Fruit fly (Drosophila melanogaster) S2 (cell line): ENCODE results near the gene Hrd3.

Experiments
- CG8478 ChIP-seq: fragments of >200 bp; optimal IDR thresholded peaks from 2 replicates; lab custom pipeline; 2018
- CTCF ChIP-seq, 2 experiments: fragments of >200 bp; optimal IDR thresholded peaks; 2 replicates each; lab custom pipeline; 2018

DNA sequence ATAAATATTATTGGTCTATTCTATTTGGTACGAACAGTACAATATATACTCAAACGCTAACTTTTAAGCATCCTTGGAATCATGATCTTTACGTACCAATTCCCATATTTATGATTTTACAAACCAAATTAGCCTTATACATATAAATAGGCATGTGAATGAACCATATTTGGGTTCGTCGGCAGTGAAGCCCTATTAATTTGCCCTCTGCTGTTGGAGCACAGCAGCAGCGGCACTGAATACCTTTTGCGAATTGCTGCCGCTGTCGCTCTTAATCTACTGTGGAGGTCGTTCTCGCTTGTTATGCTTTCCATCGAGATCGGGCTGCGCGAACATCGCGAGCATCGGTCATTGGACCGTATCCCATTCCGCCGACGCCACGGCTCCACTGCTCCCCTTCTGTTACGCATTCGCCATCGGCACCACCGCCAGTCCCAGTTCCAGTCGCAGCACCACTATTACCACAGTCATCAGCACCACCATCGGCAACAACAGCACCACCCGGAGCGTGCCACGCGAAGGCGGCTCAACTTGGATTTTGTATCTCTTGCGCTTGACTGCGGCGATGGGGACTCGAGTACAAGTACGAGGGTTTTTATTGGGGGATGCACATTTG, 30.2 kb upstream of the Hrd3 start:
- TF ChIP-seq CG8478 (lab: Kevin White, UChicago): no peak
- no peak for TF ChIP-seq CTCF (optimal IDR thresholded peaks at IDR 0.05; lab: Kevin White, UChicago)
